Fruit fly (Drosophila melanogaster): ENCODE measurements around the gene CG7600.

Gene CG7600

DNA sequence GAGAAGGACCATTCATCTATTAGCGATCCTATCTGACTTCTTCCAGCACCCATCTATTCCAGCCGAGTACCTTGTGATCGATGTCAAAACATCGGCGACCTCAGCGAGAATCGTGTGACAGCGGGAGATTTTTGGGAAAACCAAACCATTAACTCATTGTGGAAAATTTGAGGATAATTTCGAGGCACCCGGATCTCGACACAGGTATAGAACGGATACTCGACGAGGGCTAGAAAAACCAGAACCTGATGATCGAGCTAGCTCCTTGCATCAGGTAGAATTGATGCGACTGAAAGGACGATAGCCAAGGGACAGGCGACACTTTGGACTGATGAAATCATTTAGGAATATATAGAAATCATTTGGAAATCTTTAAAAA is 32.7 kb downstream of the CG7600 start (continued):
- TF ChIP-seq cg (GFP tag; optimal IDR thresholded peaks at IDR 0.05): no peak
- no peak for TF ChIP-seq CG4282 (GFP tag; optimal IDR thresholded peaks at IDR 0.05)
- TF ChIP-seq twi (tag; optimal IDR thresholded peaks at IDR 0.05): peak; percentile 30
- no peak for TF ChIP-seq CG10979 (tag; optimal IDR thresholded peaks at IDR 0.05)
- TF ChIP-seq Adf1 (GFP tag; IDR thresholded peaks at IDR 0.05): no peak
- no peak for TF ChIP-seq CG9797 (GFP tag; optimal IDR thresholded peaks at IDR 0.05)
- no peak for TF ChIP-seq Poxn (GFP tag; IDR thresholded peaks at IDR 0.05)
- no peak for TF ChIP-seq Meics (GFP tag; optimal IDR thresholded peaks at IDR 0.05)
- peak; percentile 3 for TF ChIP-seq vfl (GFP tag; optimal IDR thresholded peaks at IDR 0.05)
- TF ChIP-seq rib (GFP tag; IDR thresholded peaks at IDR 0.05): no peak
- no peak for TF ChIP-seq Bteb2 (GFP tag; optimal IDR thresholded peaks at IDR 0.05)

DNA sequence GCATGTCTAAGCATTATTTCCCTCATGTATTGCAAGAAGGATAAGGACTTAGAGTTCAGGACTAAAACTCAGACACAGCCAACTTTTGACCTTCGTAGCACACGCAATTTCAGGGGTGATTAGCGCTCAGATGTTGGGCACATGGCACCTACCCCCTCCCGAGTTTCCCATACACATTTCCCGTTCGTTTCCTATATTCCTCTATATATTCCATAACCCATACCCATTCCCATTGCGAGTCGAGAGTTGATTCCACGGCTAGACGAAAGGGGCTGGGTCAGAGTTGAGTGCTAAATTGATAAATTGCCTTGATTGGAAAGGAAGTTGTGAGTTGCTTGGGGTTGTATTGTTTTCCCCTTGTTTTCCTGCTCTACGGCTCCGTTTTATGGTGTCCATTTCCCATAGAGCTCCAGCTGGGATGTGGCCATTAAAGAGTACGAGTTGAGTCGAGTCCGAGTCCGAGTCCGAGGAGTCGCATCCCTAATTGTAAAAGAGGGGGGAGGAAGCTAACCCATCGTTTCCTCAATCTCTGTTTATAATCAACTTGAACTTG is 33.5 kb downstream of the CG7600 start:
- no peak for TF ChIP-seq CG8944 (GFP tag; optimal IDR thresholded peaks at IDR 0.05)
- peak; percentile 92 for TF ChIP-seq pros (GFP tag; optimal IDR thresholded peaks at IDR 0.05)
- TF ChIP-seq pfk (GFP tag; optimal IDR thresholded peaks at IDR 0.05): peak; percentile 54
- no peak for TF ChIP-seq bowl (GFP tag; IDR thresholded peaks at IDR 0.05)
- TF ChIP-seq PHDP (tag; optimal IDR thresholded peaks at IDR 0.05): no peak
- no peak for TF ChIP-seq fd102C (GFP tag; optimal IDR thresholded peaks at IDR 0.05)
- peak; percentile 17 for TF ChIP-seq zf30C (GFP tag; optimal IDR thresholded peaks at IDR 0.05)
- TF ChIP-seq eve (GFP tag; optimal IDR thresholded peaks at IDR 0.05): no peak
- TF ChIP-seq CG13894 (tag; optimal IDR thresholded peaks at IDR 0.05): peak; percentile 89
- TF ChIP-seq CG8388 (GFP tag; optimal IDR thresholded peaks at IDR 0.05): peak; percentile 5
- TF ChIP-seq chinmo (GFP tag; IDR thresholded peaks at IDR 0.05; ENCODE audit: partially characterized antibody): 0 out of 4 replicates have a peak, but pooled peaks have one; percentile 12
- peak; percentile 98 for TF ChIP-seq twi (tag; optimal IDR thresholded peaks at IDR 0.05)
- TF ChIP-seq CG11504 (tag; optimal IDR thresholded peaks at IDR 0.05): no peak
- TF ChIP-seq z (GFP tag; IDR thresholded peaks at IDR 0.05): peak; percentile 78; the same call in 2 of the 3 replicates
- TF ChIP-seq Kr (GFP tag; optimal IDR thresholded peaks at IDR 0.05): peak; percentile 45
- TF ChIP-seq ranshi (GFP tag; IDR thresholded peaks at IDR 0.05): no peak
- TF ChIP-seq D (optimal IDR thresholded peaks at IDR 0.05): peak; percentile 69
- no peak for TF ChIP-seq D (GFP tag; optimal IDR thresholded peaks at IDR 0.05)
- no peak for TF ChIP-seq CG12071 (GFP tag; optimal IDR thresholded peaks at IDR 0.05)
- peak; percentile 18 for TF ChIP-seq abd-A (tag; optimal IDR thresholded peaks at IDR 0.05)
- no peak for TF ChIP-seq CG3065 (GFP tag; optimal IDR thresholded peaks at IDR 0.05)
- TF ChIP-seq CG12391 (tag; optimal IDR thresholded peaks at IDR 0.05): peak; percentile 9
- TF ChIP-seq crol (GFP tag; IDR thresholded peaks at IDR 0.05): 0 out of 2 replicates have a peak, but pooled peaks have one; percentile 17
- TF ChIP-seq kni (GFP tag; optimal IDR thresholded peaks at IDR 0.05): peak; percentile 36
- TF ChIP-seq CG7372 (GFP tag; IDR thresholded peaks at IDR 0.05): no peak
- peak; percentile 30 for TF ChIP-seq zen (tag; optimal IDR thresholded peaks at IDR 0.05)
- peak; percentile 35 for TF ChIP-seq Med (GFP tag)
- TF ChIP-seq CG9727 (GFP tag; optimal IDR thresholded peaks at IDR 0.05): peak; percentile 16
